Fruit fly (Drosophila melanogaster): ENCODE results near the gene CG4362.
A peak's percentile ranks its signal among the peaks of the same experiment; 100 is the strongest.

The CG4362 gene

dm6 chr3R:20263793-20264483 is 43.4 kb downstream of the CG4362 start (continued):
- TF ChIP-seq CG2116 (GFP tag; optimal IDR thresholded peaks at IDR 0.05) (no peak), disco-r (GFP tag; optimal IDR thresholded peaks at IDR 0.05) (no peak), CG11456 (GFP tag; IDR thresholded peaks at IDR 0.05) (no peak), CG7963 (GFP tag; IDR thresholded peaks at IDR 0.05; ENCODE audit: partially characterized antibody) (no peak), CG1603 (tag; optimal IDR thresholded peaks at IDR 0.05) (peak; percentile 41), CG17568 (GFP tag; optimal IDR thresholded peaks at IDR 0.05) (peak; percentile 68), HHEX (GFP tag; optimal IDR thresholded peaks at IDR 0.05) (peak; percentile 15), ara (GFP tag; IDR thresholded peaks at IDR 0.05) (peak; percentile 52), CG6813 (GFP tag; optimal IDR thresholded peaks at IDR 0.05) (peak; percentile 55), CG12236 (GFP tag; optimal IDR thresholded peaks at IDR 0.05) (peak; percentile 0), D (optimal IDR thresholded peaks at IDR 0.05) (no peak), D (GFP tag; optimal IDR thresholded peaks at IDR 0.05) (no peak), ham (GFP tag; IDR thresholded peaks at IDR 0.05) (no peak), CG10147 (GFP tag; optimal IDR thresholded peaks at IDR 0.05) (peak; percentile 17), ems (GFP tag; optimal IDR thresholded peaks at IDR 0.05) (no peak), gcm (GFP tag; optimal IDR thresholded peaks at IDR 0.05) (peak; percentile 16), CG11085 (GFP tag; IDR thresholded peaks at IDR 0.05) (no peak), danr (GFP tag; IDR thresholded peaks at IDR 0.05) (no peak), CG16815 (GFP tag; optimal IDR thresholded peaks at IDR 0.05) (no peak), oc (tag; optimal IDR thresholded peaks at IDR 0.05) (no peak), sisA (GFP tag; IDR thresholded peaks at IDR 0.05) (no peak), CG14050 (GFP tag; IDR thresholded peaks at IDR 0.05) (no peak), CG1233 (GFP tag; optimal IDR thresholded peaks at IDR 0.05) (peak; percentile 34), CG12769 (tag; optimal IDR thresholded peaks at IDR 0.05) (peak; percentile 13), ATbp (GFP tag; optimal IDR thresholded peaks at IDR 0.05) (peak; percentile 12), CG7987 (GFP tag; optimal IDR thresholded peaks at IDR 0.05) (peak; percentile 67), CG7928 (GFP tag; optimal IDR thresholded peaks at IDR 0.05) (no peak), CG9437 (GFP tag; optimal IDR thresholded peaks at IDR 0.05) (no peak), nau (GFP tag; optimal IDR thresholded peaks at IDR 0.05) (peak; percentile 55), nerfin-2 (GFP tag; IDR thresholded peaks at IDR 0.05; ENCODE audit: partially characterized antibody) (no peak), Hmr (GFP tag; optimal IDR thresholded peaks at IDR 0.05) (peak; percentile 14), bsh (GFP tag; optimal IDR thresholded peaks at IDR 0.05) (no peak), Fer1 (GFP tag; optimal IDR thresholded peaks at IDR 0.05) (peak; percentile 19), z (GFP tag; IDR thresholded peaks at IDR 0.05) (no peak), CG6683 (GFP tag; optimal IDR thresholded peaks at IDR 0.05) (no peak), Jarid2 (GFP tag; optimal IDR thresholded peaks at IDR 0.05) (no peak), CG31441 (GFP tag; IDR thresholded peaks at IDR 0.05) (no peak), NK7.1 (GFP tag; optimal IDR thresholded peaks at IDR 0.05) (no peak), ERR (GFP tag; optimal IDR thresholded peaks at IDR 0.05) (no peak), CG4617 (GFP tag; optimal IDR thresholded peaks at IDR 0.05; ENCODE audit: borderline replicate concordance) (no peak), pita (GFP tag; optimal IDR thresholded peaks at IDR 0.05) (no peak), CG31365 (tag; optimal IDR thresholded peaks at IDR 0.05) (peak; percentile 48), hkb (optimal IDR thresholded peaks at IDR 0.05) (no peak), hkb (GFP tag; IDR thresholded peaks at IDR 0.05) (peak; percentile 47; the same call in 1 of the 2 replicates), CG17829 (tag; optimal IDR thresholded peaks at IDR 0.05) (no peak), BtbVII (GFP tag; optimal IDR thresholded peaks at IDR 0.05) (peak; percentile 49), ac (GFP tag; optimal IDR thresholded peaks at IDR 0.05) (no peak), CG33557 (GFP tag; optimal IDR thresholded peaks at IDR 0.05) (peak; percentile 65), sna (GFP tag; IDR thresholded peaks at IDR 0.05; ENCODE audit: partially characterized antibody) (no peak)
